2 worm cellular contexts compared by ENCODE assay signal in the genomic region with DNA sequence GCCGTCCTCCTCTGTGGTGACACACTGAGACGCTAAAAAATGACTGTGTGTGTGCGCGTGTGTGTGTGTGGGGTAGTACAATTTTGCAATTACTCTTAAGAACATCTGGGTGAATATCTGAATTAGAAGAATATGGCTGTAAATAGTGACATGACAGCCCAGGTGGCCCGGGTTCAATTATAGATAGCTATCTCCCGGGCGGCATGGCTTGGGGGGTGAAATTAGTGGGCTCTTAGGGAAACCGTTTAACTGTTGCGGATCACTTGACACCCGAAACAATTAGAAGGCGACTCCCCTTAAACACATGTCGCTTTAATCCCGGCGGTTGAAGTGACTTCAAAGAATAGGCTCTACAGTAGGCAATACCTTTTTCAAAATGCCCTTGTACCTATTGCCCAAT.
TF ChIP-seq lines count a peak whose summit lies in the region.

No protein-coding gene starts in this region.

TF ChIP-seq in whole organism, L4 larva, 104 proteins besides CTCF, POLR2A, EP300 and RAD21:
- TF ChIP-seq Y48G9A.11 (GFP tag; IDR thresholded peaks at IDR 0.05; lab: Robert Waterston, UW) (no peak), daf-12 (tag; optimal IDR thresholded peaks at IDR 0.05; lab: Kevin White, UChicago) (no peak), pqm-1 (tag; optimal IDR thresholded peaks at IDR 0.05; lab: Kevin White, UChicago) (no peak), daf-19 (GFP tag; conservative IDR thresholded peaks at IDR 0.05; lab: Robert Waterston, UW) (0 out of 2 replicates have a peak, but pooled peaks have one; percentile 22), T26A8.4 (GFP tag; IDR thresholded peaks at IDR 0.05; lab: Robert Waterston, UW) (no peak), ceh-62 (tag; optimal IDR thresholded peaks at IDR 0.05; lab: Kevin White, UChicago) (no peak), ztf-11 (tag; optimal IDR thresholded peaks at IDR 0.05; lab: Kevin White, UChicago) (no peak), aha-1 (tag; lab: Kevin White, UChicago) (peak; percentile 86), rbr-2 (tag; optimal IDR thresholded peaks at IDR 0.05; lab: Kevin White, UChicago) (no peak), unc-130 (GFP tag; optimal IDR thresholded peaks at IDR 0.05; lab: Kevin White, UChicago) (no peak), ZK546.5 (tag; optimal IDR thresholded peaks at IDR 0.05; lab: Kevin White, UChicago) (no peak)

TF ChIP-seq in whole organism, mixed stage, embryonic, 35 proteins besides CTCF, POLR2A, EP300 and RAD21:
- no peak for TF ChIP-seq tbx-8 (GFP tag; optimal IDR thresholded peaks at IDR 0.05; lab: Kevin White, UChicago)
- no peak for TF ChIP-seq ztf-11 (tag; optimal IDR thresholded peaks at IDR 0.05; lab: Kevin White, UChicago)
- TF ChIP-seq nhr-2 (tag; optimal IDR thresholded peaks at IDR 0.05; lab: Kevin White, UChicago): peak; percentile 67
- peak; percentile 36 for TF ChIP-seq ceh-43 (GFP tag; optimal IDR thresholded peaks at IDR 0.05; lab: Kevin White, UChicago)
- no peak for TF ChIP-seq cnd-1 (tag; optimal IDR thresholded peaks at IDR 0.05; lab: Kevin White, UChicago)
- no peak for TF ChIP-seq bed-3 (GFP tag; optimal IDR thresholded peaks at IDR 0.05; lab: Kevin White, UChicago)
- no peak for TF ChIP-seq drap-1 (GFP tag; optimal IDR thresholded peaks at IDR 0.05; lab: Kevin White, UChicago)
